Worm (Caenorhabditis elegans) whole organism, L1 larva: ENCODE data around the gene D2023.3.

Source experiments
- C04F5.9 ChIP-seq: sonication (generic microtip); optimal IDR thresholded peaks from 2 replicates; lab custom pipeline; 2016; ENCODE audit warnings: missing genetic modification characterization, missing compliant biosample characterization
- C16A3.4 ChIP-seq: fragments of 150-350 bp; optimal IDR thresholded peaks from 2 replicates; lab custom pipeline; 2014; ENCODE audit warnings: missing biosample characterization, missing genetic modification characterization
- F16B12.6 ChIP-seq: fragments of 150-350 bp; optimal IDR thresholded peaks from 2 replicates; lab custom pipeline; 2014; ENCODE audit warnings: missing biosample characterization, missing genetic modification characterization
- aha-1 ChIP-seq: fragments of 150-350 bp; optimal IDR thresholded peaks from 2 replicates; lab custom pipeline; 2014; ENCODE audit warnings: missing biosample characterization, missing genetic modification characterization
- aly-2 ChIP-seq: fragments of 150-350 bp; optimal IDR thresholded peaks from 2 replicates; lab custom pipeline; 2014; ENCODE audit warnings: missing biosample characterization, missing genetic modification characterization
- ama-1 ChIP-seq: fragments of 150-350 bp; optimal IDR thresholded peaks from 2 replicates; lab custom pipeline; 2014
- blmp-1 ChIP-seq: fragments of 150-350 bp; optimal IDR thresholded peaks from 2 replicates; lab custom pipeline; 2014; ENCODE audit warnings: missing biosample characterization, missing genetic modification characterization
- ceh-63 ChIP-seq: fragments of 200-800 bp; sonication (Bioruptor generic); optimal IDR thresholded peaks from 2 replicates; lab custom pipeline; 2018; ENCODE audit warnings: mild to moderate bottlenecking, missing genetic modification characterization, missing compliant biosample characterization
- ceh-82 ChIP-seq, 3 experiments: fragments of 150-350 bp in 1 of 3; sonication (generic microtip) in 2 of 3; optimal IDR thresholded peaks; 2 replicates each; lab custom pipeline; 2014 to 2017; ENCODE audit warnings: missing biosample characterization in 3 of 3, missing genetic modification characterization in 3 of 3
- ceh-88 ChIP-seq: fragments of 200-800 bp; sonication (Bioruptor generic); IDR thresholded peaks from 2 replicates; pipeline ENCODE4 v1.3.6; 2022; ENCODE audit warnings: missing genetic modification characterization, missing compliant biosample characterization
- ces-1 ChIP-seq: fragments of 150-350 bp; optimal IDR thresholded peaks from 2 replicates; lab custom pipeline; 2014; ENCODE audit warnings: missing biosample characterization, missing genetic modification reagents, missing genetic modification characterization
- dpl-1 ChIP-seq, 3 experiments: fragments of 150-350 bp in 2 of 3; sonication (generic microtip) in 1 of 3; optimal IDR thresholded peaks; 2 replicates each; lab custom pipeline; 2014 to 2017; ENCODE audit warnings: missing biosample characterization in 3 of 3, missing genetic modification characterization in 3 of 3, missing genetic modification reagents in 3 of 3
- dsc-1 ChIP-seq: sonication (generic microtip); optimal IDR thresholded peaks from 2 replicates; lab custom pipeline; 2016; ENCODE audit warnings: mild to moderate bottlenecking, missing genetic modification characterization, missing compliant biosample characterization
- efl-3 ChIP-seq: fragments of 200-800 bp; sonication (Bioruptor generic); optimal IDR thresholded peaks from 2 replicates; lab custom pipeline; 2018; ENCODE audit warnings: mild to moderate bottlenecking, missing genetic modification characterization, missing compliant biosample characterization
- egl-13 ChIP-seq: sonication (generic microtip); optimal IDR thresholded peaks from 2 replicates; lab custom pipeline; 2016; ENCODE audit warnings: missing genotype, missing genetic modification reagents, missing genetic modification characterization, missing compliant biosample characterization
- elt-2 ChIP-seq: sonication (generic microtip); optimal IDR thresholded peaks from 2 replicates; lab custom pipeline; 2016; ENCODE audit warnings: missing genetic modification characterization, mild to moderate bottlenecking, inconsistent platforms, missing compliant biosample characterization, missing genetic modification reagents
- ets-5 ChIP-seq: fragments of 200-800 bp; sonication (Bioruptor generic); IDR thresholded peaks from 2 replicates; pipeline ENCODE4 v1.3.6; 2022; ENCODE audit warnings: missing genetic modification characterization, missing compliant biosample characterization
- fkh-10 ChIP-seq: sonication (generic microtip); optimal IDR thresholded peaks from 2 replicates; lab custom pipeline; 2017; ENCODE audit warnings: missing biosample characterization, missing genetic modification reagents, missing genetic modification characterization
- fkh-8 ChIP-seq: sonication (generic microtip); optimal IDR thresholded peaks from 2 replicates; lab custom pipeline; 2016; ENCODE audit warnings: mild to moderate bottlenecking, missing genetic modification characterization, missing compliant biosample characterization
- fos-1 ChIP-seq: fragments of 150-350 bp; optimal IDR thresholded peaks from 2 replicates; lab custom pipeline; 2014; ENCODE audit warnings: missing biosample characterization, missing genetic modification characterization
- grh-1 ChIP-seq: fragments of 200-800 bp; sonication (Bioruptor generic); IDR thresholded peaks from 2 replicates; pipeline ENCODE4 v1.3.6; 2022; ENCODE audit warnings: missing genetic modification reagents, missing genetic modification characterization, missing compliant biosample characterization
- hlh-4 ChIP-seq: sonication (generic microtip); optimal IDR thresholded peaks from 2 replicates; lab custom pipeline; 2016; ENCODE audit warnings: mild to moderate bottlenecking, missing genetic modification characterization, missing compliant biosample characterization
- hpl-2 ChIP-seq: fragments of 150-350 bp; optimal IDR thresholded peaks from 2 replicates; lab custom pipeline; 2014; ENCODE audit warnings: missing biosample characterization, missing genetic modification reagents, missing genetic modification characterization
- irx-1 ChIP-seq: sonication (generic microtip); optimal IDR thresholded peaks from 2 replicates; lab custom pipeline; 2016; ENCODE audit warnings: missing genetic modification characterization, missing compliant biosample characterization
- lin-13 ChIP-seq: fragments of 150-350 bp; optimal IDR thresholded peaks from 2 replicates; lab custom pipeline; 2014; ENCODE audit warnings: missing biosample characterization, missing genetic modification reagents, missing genetic modification characterization
- lin-15B ChIP-seq: fragments of 150-350 bp; sonication (generic microtip); optimal IDR thresholded peaks from 3 replicates; lab custom pipeline; 2014; ENCODE audit warnings: missing biosample characterization, missing genetic modification characterization
- lin-35 ChIP-seq, 2 experiments: fragments of 150-350 bp; optimal IDR thresholded peaks; 2 replicates each; lab custom pipeline; 2014; ENCODE audit warnings: missing biosample characterization in 2 of 2, missing genetic modification characterization in 2 of 2, missing genetic modification reagents in 2 of 2
- lin-39 ChIP-seq: fragments of 150-350 bp; optimal IDR thresholded peaks from 2 replicates; lab custom pipeline; 2014; ENCODE audit warnings: missing biosample characterization, missing genetic modification reagents, missing genetic modification characterization
- mab-9 ChIP-seq: fragments of 200-800 bp; sonication (Bioruptor generic); IDR thresholded peaks from 2 replicates; pipeline ENCODE4 v1.3.6; 2022; ENCODE audit warnings: missing genetic modification reagents, missing genetic modification characterization, missing compliant biosample characterization
- mdl-1 ChIP-seq, 2 experiments: fragments of 150-350 bp; optimal IDR thresholded peaks; 2 replicates each; lab custom pipeline; 2014 to 2017; ENCODE audit warnings: missing biosample characterization in 2 of 2, missing genetic modification characterization in 2 of 2, inconsistent platforms in 1 of 2
- mef-2 ChIP-seq: fragments of 150-350 bp; optimal IDR thresholded peaks from 2 replicates; lab custom pipeline; 2014; ENCODE audit warnings: missing biosample characterization, missing genetic modification characterization
- mep-1 ChIP-seq: fragments of 150-350 bp; optimal IDR thresholded peaks from 2 replicates; lab custom pipeline; 2014; ENCODE audit warnings: missing biosample characterization, missing genetic modification characterization
- nhr-19 ChIP-seq: fragments of 200-800 bp; sonication (Bioruptor generic); conservative IDR thresholded peaks from 2 replicates; pipeline ENCODE4 v1.3.6; 2022; ENCODE audit warnings: missing genetic modification characterization, missing compliant biosample characterization
- nhr-20 ChIP-seq: sonication (generic microtip); optimal IDR thresholded peaks from 2 replicates; lab custom pipeline; 2016; ENCODE audit warnings: mild to moderate bottlenecking, missing genetic modification characterization, missing compliant biosample characterization
- nhr-28 ChIP-seq: fragments of 150-350 bp; optimal IDR thresholded peaks from 2 replicates; lab custom pipeline; 2014; ENCODE audit warnings: missing biosample characterization, missing genetic modification characterization
- nhr-47 ChIP-seq: sonication (generic microtip); optimal IDR thresholded peaks from 2 replicates; lab custom pipeline; 2016; ENCODE audit warnings: mild to moderate bottlenecking, missing genetic modification characterization, moderate library complexity, missing compliant biosample characterization
- nhr-76 ChIP-seq: sonication (generic microtip); optimal IDR thresholded peaks from 2 replicates; lab custom pipeline; 2017; ENCODE audit warnings: missing biosample characterization, missing genetic modification characterization
- nhr-84 ChIP-seq: sonication (generic microtip); optimal IDR thresholded peaks from 2 replicates; lab custom pipeline; 2017; ENCODE audit warnings: missing biosample characterization, missing genetic modification characterization
- nhr-85 ChIP-seq: sonication (generic microtip); peaks from one replicate; lab custom pipeline; 2016; ENCODE audit warnings: missing genetic modification characterization, inconsistent platforms, missing compliant biosample characterization
- nhr-90 ChIP-seq: sonication (generic microtip); optimal IDR thresholded peaks from 2 replicates; lab custom pipeline; 2016; ENCODE audit warnings: mild to moderate bottlenecking, missing genetic modification characterization, missing compliant biosample characterization; ENCODE audit not compliant: poor library complexity
- pax-3 ChIP-seq: fragments of 200-800 bp; sonication (Bioruptor generic); optimal IDR thresholded peaks from 2 replicates; lab custom pipeline; 2018; ENCODE audit warnings: mild to moderate bottlenecking, missing genetic modification characterization, moderate library complexity, missing compliant biosample characterization
- skn-1 ChIP-seq: fragments of 150-350 bp; optimal IDR thresholded peaks from 2 replicates; lab custom pipeline; 2014; ENCODE audit warnings: missing biosample characterization, missing genetic modification characterization
- sox-4 ChIP-seq: sonication (generic microtip); optimal IDR thresholded peaks from 2 replicates; lab custom pipeline; 2016; ENCODE audit warnings: missing genetic modification characterization, missing compliant biosample characterization
- sptf-1 ChIP-seq: fragments of 150-350 bp; optimal IDR thresholded peaks from 2 replicates; lab custom pipeline; 2014; ENCODE audit warnings: missing biosample characterization, missing genetic modification characterization
- swsn-7 ChIP-seq: sonication (generic microtip); optimal IDR thresholded peaks from 2 replicates; lab custom pipeline; 2016; ENCODE audit warnings: missing genetic modification characterization, missing compliant biosample characterization
- tbx-2 ChIP-seq: sonication (generic microtip); optimal IDR thresholded peaks from 2 replicates; lab custom pipeline; 2016; ENCODE audit warnings: missing genetic modification characterization, missing compliant biosample characterization
- unc-30 ChIP-seq: sonication (generic microtip); optimal IDR thresholded peaks from 2 replicates; lab custom pipeline; 2017; ENCODE audit warnings: missing biosample characterization, missing genetic modification characterization
- unc-62 ChIP-seq: fragments of 150-350 bp; optimal IDR thresholded peaks from 2 replicates; lab custom pipeline; 2014; ENCODE audit warnings: missing biosample characterization, missing genetic modification reagents, missing genetic modification characterization
- unc-98 ChIP-seq: fragments of 200-800 bp; sonication (Bioruptor generic); IDR thresholded peaks from 2 replicates; pipeline ENCODE4 v1.3.6; 2022; ENCODE audit warnings: missing genetic modification characterization, missing compliant biosample characterization
- vab-15 ChIP-seq: sonication (generic microtip); optimal IDR thresholded peaks from 2 replicates; lab custom pipeline; 2017; ENCODE audit warnings: missing genotype, mild to moderate bottlenecking, missing genetic modification characterization, missing compliant biosample characterization
- zag-1 ChIP-seq: fragments of 150-350 bp; optimal IDR thresholded peaks from 2 replicates; lab custom pipeline; 2014; ENCODE audit warnings: missing biosample characterization, missing genetic modification characterization
- zip-4 ChIP-seq: fragments of 200-800 bp; sonication (Bioruptor generic); optimal IDR thresholded peaks from 2 replicates; lab custom pipeline; 2018; ENCODE audit warnings: mild to moderate bottlenecking, missing genetic modification characterization, moderate library complexity, missing compliant biosample characterization
- ztf-11 ChIP-seq, 2 experiments: sonication (generic microtip); optimal IDR thresholded peaks; 2 replicates each; lab custom pipeline; 2016 to 2017; ENCODE audit warnings: missing genetic modification characterization in 2 of 2, missing biosample characterization in 1 of 2, missing compliant biosample characterization in 1 of 2
- ztf-4 ChIP-seq: fragments of 150-350 bp; optimal IDR thresholded peaks from 2 replicates; lab custom pipeline; 2014; ENCODE audit warnings: missing biosample characterization, missing genetic modification characterization

Gene D2023.3

DNA sequence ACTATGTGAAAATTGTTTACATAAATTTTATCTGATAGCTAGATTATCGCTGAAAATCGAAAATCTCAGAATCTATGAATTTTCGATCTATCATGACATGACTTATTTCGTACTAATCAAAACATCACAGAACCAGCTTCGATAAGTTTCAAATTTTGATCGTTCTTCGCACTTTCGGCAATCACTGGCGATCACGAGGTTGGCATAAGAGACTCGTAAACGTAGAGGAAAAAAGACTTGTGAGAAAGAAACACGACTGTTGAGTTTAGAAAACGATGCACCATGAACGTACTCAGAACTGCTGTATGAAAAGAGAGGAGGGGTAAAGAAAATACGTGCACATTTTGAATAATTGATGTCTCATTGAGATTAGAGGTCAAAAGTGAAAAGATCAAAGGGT lies 12.2 kb upstream of the D2023.3 start (continued):
- TF ChIP-seq mab-9 (GFP tag; lab: Robert Waterston, UW) (peak; percentile 71), fkh-10 (GFP tag; lab: Kevin White, UChicago) (no peak), ztf-4 (tag; lab: Kevin White, UChicago) (peak; percentile 93), ztf-11 (tag; optimal IDR thresholded peaks at IDR 0.05; lab: Kevin White, UChicago) (no peak), nhr-84 (tag; lab: Kevin White, UChicago) (no peak), nhr-76 (no peak), nhr-47 (tag; lab: Kevin White, UChicago) (peak; percentile 80), ceh-82 (tag; optimal IDR thresholded peaks at IDR 0.05; lab: Kevin White, UChicago) (peak in 2 of 3 experiments; percentile 40 to 44), fkh-8 (no peak), unc-98 (GFP tag; lab: Robert Waterston, UW) (no peak), ces-1 (GFP tag; lab: Kevin White, UChicago) (no peak), C04F5.9 (peak; percentile 28), grh-1 (GFP tag; lab: Robert Waterston, UW) (peak; percentile 64), ceh-63 (no peak), unc-30 (tag; lab: Kevin White, UChicago) (no peak), nhr-85 (tag; lab: Kevin White, UChicago) (peak; percentile 97), F16B12.6 (tag; lab: Kevin White, UChicago) (no peak), C16A3.4 (tag; lab: Kevin White, UChicago) (peak; percentile 75), egl-13 (tag; lab: Kevin White, UChicago) (peak; percentile 9), mdl-1 (tag; optimal IDR thresholded peaks at IDR 0.05; lab: Kevin White, UChicago) (peak in 1 of 2 experiments; percentile 88), lin-39 (tag; lab: Kevin White, UChicago) (peak; percentile 79), efl-3 (GFP tag; lab: Kevin White, UChicago) (no peak), unc-62 (GFP tag; lab: Kevin White, UChicago) (no peak), aha-1 (tag; lab: Kevin White, UChicago) (peak; percentile 64), ceh-88 (GFP tag; lab: Robert Waterston, UW) (peak; percentile 72), lin-35 (GFP tag; optimal IDR thresholded peaks at IDR 0.05; lab: Kevin White, UChicago) (peak; percentile 45 to 86), lin-13 (GFP tag; lab: Kevin White, UChicago) (peak; percentile 76), aly-2 (tag; lab: Kevin White, UChicago) (peak; percentile 49), zip-4 (peak; percentile 28), fos-1 (tag; lab: Kevin White, UChicago) (peak; percentile 53), skn-1 (tag; lab: Kevin White, UChicago) (peak; percentile 22), pax-3 (tag; lab: Kevin White, UChicago) (peak; percentile 37), vab-15 (no peak), tbx-2 (tag; lab: Kevin White, UChicago) (peak; percentile 89), nhr-28 (tag; lab: Kevin White, UChicago) (no peak), nhr-90 (tag; lab: Kevin White, UChicago) (peak; percentile 90), swsn-7 (tag; lab: Kevin White, UChicago) (peak; percentile 85), zag-1 (tag; lab: Kevin White, UChicago) (no peak), blmp-1 (tag; lab: Kevin White, UChicago) (peak; percentile 73), mep-1 (tag; lab: Kevin White, UChicago) (peak; percentile 90), hpl-2 (GFP tag; lab: Kevin White, UChicago) (peak; percentile 50), mef-2 (tag; lab: Kevin White, UChicago) (peak; percentile 40), sptf-1 (tag; lab: Kevin White, UChicago) (no peak), dpl-1 (GFP tag; optimal IDR thresholded peaks at IDR 0.05; lab: Kevin White, UChicago) (peak; percentile 28 to 58 (median 38)), nhr-19 (GFP tag; lab: Robert Waterston, UW) (peak; percentile 100), ama-1 (peak; percentile 54), hlh-4 (tag; lab: Kevin White, UChicago) (no peak), sox-4 (no peak), dsc-1 (tag; lab: Kevin White, UChicago) (no peak), nhr-20 (tag; lab: Kevin White, UChicago) (peak; percentile 97), lin-15B (tag; lab: Kevin White, UChicago) (no peak), ets-5 (GFP tag; lab: Robert Waterston, UW) (no peak), elt-2 (tag; lab: Kevin White, UChicago) (peak; percentile 90), irx-1 (tag; lab: Kevin White, UChicago) (peak; percentile 55)
